Fruit fly (Drosophila melanogaster) whole organism, wandering third instar larva: ENCODE results near the gene CG15517.

Experiments
- Abd-B ChIP-seq: fragments of >200 bp; optimal IDR thresholded peaks from 2 replicates; lab custom pipeline; 2017; ENCODE audit warnings: missing biosample characterization, missing genetic modification characterization
- CG9705 ChIP-seq: fragments of 200-800 bp; sonication (Bioruptor generic); optimal IDR thresholded peaks from 2 replicates; lab custom pipeline; 2018; ENCODE audit warnings: missing biosample characterization, mild to moderate bottlenecking, missing genetic modification characterization
- Dfd ChIP-seq: fragments of >200 bp; optimal IDR thresholded peaks from 2 replicates; lab custom pipeline; 2017; ENCODE audit warnings: missing biosample characterization, missing genetic modification characterization
- Hr78 ChIP-seq: fragments of >200 bp; optimal IDR thresholded peaks from 2 replicates; lab custom pipeline; 2017; ENCODE audit warnings: missing biosample characterization, missing genetic modification characterization
- Jra ChIP-seq: sonication (Bioruptor generic); optimal IDR thresholded peaks from 2 replicates; lab custom pipeline; 2016; ENCODE audit warnings: missing biosample characterization, missing genetic modification characterization
- OdsH ChIP-seq: fragments of 200-800 bp; sonication (Bioruptor generic); optimal IDR thresholded peaks from 2 replicates; lab custom pipeline; 2016; ENCODE audit warnings: missing biosample characterization, mild to moderate bottlenecking, missing genetic modification characterization
- ey ChIP-seq: fragments of 200-800 bp; sonication (Bioruptor generic); optimal IDR thresholded peaks from 2 replicates; lab custom pipeline; 2016; ENCODE audit warnings: missing biosample characterization, missing genetic modification characterization
- foxo ChIP-seq, 2 experiments: fragments of 200-800 bp; sonication (Bioruptor generic); optimal IDR thresholded peaks; 2 replicates in 1 of 2; 3 replicates in 1 of 2; lab custom pipeline; 2016 to 2017; ENCODE audit warnings: missing biosample characterization in 2 of 2, missing genetic modification characterization in 2 of 2
- h ChIP-seq: fragments of 200-800 bp; sonication (Bioruptor generic); optimal IDR thresholded peaks from 3 replicates; lab custom pipeline; 2016; ENCODE audit warnings: missing biosample characterization, mild to moderate bottlenecking, missing genetic modification characterization
- sage ChIP-seq: fragments of 200-800 bp; sonication (Bioruptor generic); optimal IDR thresholded peaks from 2 replicates; lab custom pipeline; 2016; ENCODE audit warnings: missing biosample characterization, mild to moderate bottlenecking, missing genetic modification characterization

DNA sequence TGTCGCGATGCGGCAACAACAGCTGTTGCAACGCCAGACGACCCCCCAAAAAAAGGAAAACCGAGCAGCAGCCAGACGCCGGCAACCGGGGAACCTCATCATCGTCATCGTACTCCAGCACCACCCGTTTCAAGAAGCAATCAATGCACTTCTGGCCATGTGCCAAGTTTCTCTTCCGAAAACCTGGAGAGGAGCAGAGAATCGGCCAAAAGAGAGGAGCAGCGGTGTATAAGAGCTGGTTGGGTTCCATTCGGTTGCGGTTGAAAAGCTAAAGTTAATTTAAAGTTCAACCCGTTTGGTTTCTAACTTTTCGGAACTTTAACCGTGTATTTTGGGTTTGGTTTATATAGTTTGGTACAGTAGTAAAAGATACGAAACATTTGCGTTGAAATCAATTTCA is 27.4 kb downstream of the CG15517 start:
- no peak for TF ChIP-seq Abd-B (GFP tag; lab: Kevin White, UChicago)
- no peak for TF ChIP-seq sage (GFP tag; lab: Kevin White, UChicago)
- TF ChIP-seq foxo (GFP tag; optimal IDR thresholded peaks at IDR 0.05; lab: Kevin White, UChicago) = no peak
- TF ChIP-seq h (GFP tag; lab: Kevin White, UChicago) = no peak
- no peak for TF ChIP-seq ey (GFP tag; lab: Kevin White, UChicago)
- no peak for TF ChIP-seq Jra (GFP tag; lab: Kevin White, UChicago)
- TF ChIP-seq CG9705 = no peak
- TF ChIP-seq Hr78 (GFP tag; lab: Kevin White, UChicago) = no peak
- no peak for TF ChIP-seq Dfd
- TF ChIP-seq OdsH (GFP tag; lab: Kevin White, UChicago) = no peak
